Fruit fly (Drosophila melanogaster) whole organism, embryonic: Measurements from ENCODE around the gene CG15336.

Experiments used
- Asciz ChIP-seq: fragments of 200-800 bp; sonication (Bioruptor generic); optimal IDR thresholded peaks from 2 replicates; lab custom pipeline; 2017; ENCODE audit warnings: missing biosample characterization, mild to moderate bottlenecking, missing genetic modification characterization, missing genetic modification reagents
- BEAF-32 ChIP-seq: fragments of 200-800 bp; sonication (Bioruptor generic); optimal IDR thresholded peaks from 3 replicates; lab custom pipeline; 2017; ENCODE audit warnings: missing biosample characterization, missing genetic modification characterization, mild to moderate bottlenecking, moderate library complexity, missing genetic modification reagents
- Bdp1 ChIP-seq: fragments of 200-800 bp; sonication (Bioruptor generic); optimal IDR thresholded peaks from 3 replicates; lab custom pipeline; 2016; ENCODE audit warnings: missing biosample characterization, missing genetic modification characterization
- C15 ChIP-seq: fragments of 200-800 bp; sonication (Bioruptor generic); IDR thresholded peaks from 3 replicates; pipeline ENCODE4 v1.3.6; 2022; ENCODE audit warnings: missing biosample characterization, missing genetic modification characterization
- CG11723 ChIP-seq: fragments of 200-800 bp; sonication (Bioruptor generic); optimal IDR thresholded peaks from 2 replicates; lab custom pipeline; 2017; ENCODE audit warnings: missing biosample characterization, mild to moderate bottlenecking, missing genetic modification characterization
- CG12071 ChIP-seq: fragments of 200-800 bp; sonication (Bioruptor generic); optimal IDR thresholded peaks from 3 replicates; lab custom pipeline; 2018; ENCODE audit warnings: missing biosample characterization, mild to moderate bottlenecking, missing genetic modification characterization
- CG12219 ChIP-seq: fragments of 200-800 bp; sonication (Bioruptor generic); optimal IDR thresholded peaks from 3 replicates; lab custom pipeline; 2018; ENCODE audit warnings: missing biosample characterization, mild to moderate bottlenecking, missing genetic modification characterization
- CG15514 ChIP-seq: fragments of 200-800 bp; sonication (Bioruptor generic); optimal IDR thresholded peaks from 3 replicates; lab custom pipeline; 2017; ENCODE audit warnings: missing biosample characterization, missing genetic modification characterization, mild to moderate bottlenecking, moderate library complexity, missing genetic modification reagents
- CG16815 ChIP-seq: fragments of 200-800 bp; sonication (Bioruptor generic); optimal IDR thresholded peaks from 3 replicates; lab custom pipeline; 2017; ENCODE audit warnings: missing biosample characterization, mild to moderate bottlenecking, missing genetic modification characterization
- CG17359 ChIP-seq: fragments of 200-800 bp; sonication (Bioruptor generic); optimal IDR thresholded peaks from 3 replicates; lab custom pipeline; 2018; ENCODE audit warnings: missing biosample characterization, mild to moderate bottlenecking, missing genetic modification characterization, moderate library complexity
- CG1792 ChIP-seq: fragments of 200-800 bp; sonication (Bioruptor generic); optimal IDR thresholded peaks from 2 replicates; lab custom pipeline; 2016; ENCODE audit warnings: missing biosample characterization, missing genetic modification characterization
- CG2202 ChIP-seq: fragments of 200-800 bp; sonication (Bioruptor generic); optimal IDR thresholded peaks from 2 replicates; lab custom pipeline; 2018; ENCODE audit warnings: missing biosample characterization, mild to moderate bottlenecking, missing genetic modification characterization
- CG2712 ChIP-seq: fragments of 200-800 bp; optimal IDR thresholded peaks from 3 replicates; lab custom pipeline; 2019; ENCODE audit warnings: missing biosample characterization, mild to moderate bottlenecking, missing genetic modification characterization, moderate library complexity
- CG34224 ChIP-seq: fragments of 200-800 bp; sonication (Bioruptor generic); IDR thresholded peaks from 3 replicates; pipeline ENCODE4 v1.3.6; 2022; ENCODE audit warnings: missing biosample characterization, missing genetic modification characterization; ENCODE audit not compliant: partially characterized antibody
- CG4282 ChIP-seq: fragments of 200-800 bp; sonication (Bioruptor generic); optimal IDR thresholded peaks from 2 replicates; lab custom pipeline; 2016; ENCODE audit warnings: missing biosample characterization, missing genetic modification characterization
- CG7963 ChIP-seq: fragments of 200-800 bp; sonication (Bioruptor generic); IDR thresholded peaks from 3 replicates; pipeline ENCODE4 v1.3.6; 2022; ENCODE audit warnings: missing biosample characterization, missing genetic modification characterization; ENCODE audit not compliant: partially characterized antibody
- CG8089 ChIP-seq: fragments of 200-800 bp; sonication (Bioruptor generic); optimal IDR thresholded peaks from 3 replicates; lab custom pipeline; 2016; ENCODE audit warnings: missing biosample characterization, missing genetic modification characterization
- D19A ChIP-seq: fragments of 200-800 bp; optimal IDR thresholded peaks from 3 replicates; lab custom pipeline; 2019; ENCODE audit warnings: missing biosample characterization, mild to moderate bottlenecking, missing genetic modification characterization, moderate library complexity
- Dfd ChIP-seq, 2 experiments: fragments of >200 bp; optimal IDR thresholded peaks; 2 replicates each; lab custom pipeline; 2017; ENCODE audit warnings: missing biosample characterization in 2 of 2, missing genetic modification characterization in 2 of 2
- Doc2 ChIP-seq: fragments of 200-800 bp; sonication (Bioruptor generic); IDR thresholded peaks from 2 replicates; pipeline ENCODE4 v1.3.6; 2022; ENCODE audit warnings: missing biosample characterization, missing genetic modification characterization
- E2f1 ChIP-seq: fragments of 200-800 bp; sonication (Bioruptor generic); IDR thresholded peaks from 2 replicates; pipeline ENCODE4 v1.3.6; 2022; ENCODE audit warnings: missing biosample characterization, missing genetic modification characterization
- Fer2 ChIP-seq: fragments of 200-800 bp; sonication (Bioruptor generic); optimal IDR thresholded peaks from 2 replicates; lab custom pipeline; 2018; ENCODE audit warnings: missing biosample characterization, mild to moderate bottlenecking, missing genetic modification characterization, moderate library complexity
- Fer3 ChIP-seq: fragments of 200-800 bp; sonication (Bioruptor generic); optimal IDR thresholded peaks from 2 replicates; lab custom pipeline; 2018; ENCODE audit warnings: missing biosample characterization, mild to moderate bottlenecking, missing genetic modification characterization, moderate library complexity
- GATAe ChIP-seq: fragments of 200-800 bp; sonication (Bioruptor generic); conservative IDR thresholded peaks from 2 replicates; pipeline ENCODE4 v1.3.6; 2022; ENCODE audit warnings: missing biosample characterization, missing genetic modification characterization
- Max ChIP-seq: fragments of 200-800 bp; sonication (Bioruptor generic); optimal IDR thresholded peaks from 2 replicates; lab custom pipeline; 2016; ENCODE audit warnings: missing biosample characterization, mild to moderate bottlenecking, missing genetic modification characterization
- Meics ChIP-seq: fragments of 200-800 bp; sonication (Bioruptor generic); optimal IDR thresholded peaks from 2 replicates; lab custom pipeline; 2017; ENCODE audit warnings: missing biosample characterization, mild to moderate bottlenecking, missing genetic modification characterization
- Mrtf ChIP-seq: fragments of 200-800 bp; sonication (Bioruptor generic); IDR thresholded peaks from 3 replicates; pipeline ENCODE4 v1.3.6; 2022; ENCODE audit warnings: missing biosample characterization, missing genetic modification characterization
- NK7.1 ChIP-seq: fragments of 200-800 bp; sonication (Bioruptor generic); optimal IDR thresholded peaks from 3 replicates; lab custom pipeline; 2016; ENCODE audit warnings: missing biosample characterization, missing genetic modification characterization
- Rx ChIP-seq: fragments of 200-800 bp; sonication (Bioruptor generic); IDR thresholded peaks from 2 replicates; pipeline ENCODE4 v1.3.6; 2022; ENCODE audit warnings: missing biosample characterization, missing genetic modification characterization
- Sox102F ChIP-seq: fragments of 200-800 bp; sonication (Bioruptor generic); optimal IDR thresholded peaks from 2 replicates; lab custom pipeline; 2018; ENCODE audit warnings: missing biosample characterization, mild to moderate bottlenecking, missing genetic modification characterization, moderate library complexity
- croc ChIP-seq: fragments of 200-800 bp; sonication (Bioruptor generic); conservative IDR thresholded peaks from 3 replicates; pipeline ENCODE4 v1.3.6; 2022; ENCODE audit warnings: missing biosample characterization, missing genetic modification characterization
- cwo ChIP-seq: fragments of 200-800 bp; sonication (Bioruptor generic); optimal IDR thresholded peaks from 3 replicates; lab custom pipeline; 2017; ENCODE audit warnings: missing biosample characterization, missing genetic modification characterization, mild to moderate bottlenecking, moderate library complexity, missing genetic modification reagents
- dan ChIP-seq: fragments of 200-800 bp; sonication (Bioruptor generic); IDR thresholded peaks from 2 replicates; pipeline ENCODE4 v1.3.6; 2022; ENCODE audit warnings: missing biosample characterization, missing genetic modification characterization
- dm ChIP-seq: fragments of 200-800 bp; sonication (Bioruptor generic); optimal IDR thresholded peaks from 3 replicates; lab custom pipeline; 2016; ENCODE audit warnings: missing biosample characterization, missing genetic modification characterization
- en ChIP-seq: fragments of 200-800 bp; sonication (Bioruptor generic); optimal IDR thresholded peaks from 2 replicates; lab custom pipeline; 2016; ENCODE audit warnings: missing biosample characterization, missing genetic modification characterization
- fd102C ChIP-seq: fragments of 200-800 bp; sonication (Bioruptor generic); optimal IDR thresholded peaks from 2 replicates; lab custom pipeline; 2018; ENCODE audit warnings: missing biosample characterization, mild to moderate bottlenecking, missing genetic modification characterization, moderate library complexity
- gcm2 ChIP-seq: fragments of 200-800 bp; sonication (Bioruptor generic); optimal IDR thresholded peaks from 2 replicates; lab custom pipeline; 2016; ENCODE audit warnings: missing biosample characterization, missing genetic modification characterization
- gro ChIP-seq: fragments of 200-800 bp; sonication (Bioruptor generic); optimal IDR thresholded peaks from 2 replicates; lab custom pipeline; 2016; ENCODE audit warnings: missing biosample characterization, missing genetic modification characterization
- gsb-n ChIP-seq: fragments of 200-800 bp; sonication (Bioruptor generic); optimal IDR thresholded peaks from 3 replicates; lab custom pipeline; 2018; ENCODE audit warnings: missing biosample characterization, mild to moderate bottlenecking, missing genetic modification characterization
- hth ChIP-seq: fragments of >200 bp; optimal IDR thresholded peaks from 2 replicates; lab custom pipeline; 2017; ENCODE audit warnings: inconsistent platforms
- ind ChIP-seq: fragments of 200-800 bp; sonication (Bioruptor generic); optimal IDR thresholded peaks from 3 replicates; lab custom pipeline; 2016; ENCODE audit warnings: missing biosample characterization, missing genetic modification characterization
- inv ChIP-seq: fragments of 200-800 bp; sonication (Bioruptor generic); IDR thresholded peaks from 2 replicates; pipeline ENCODE4 v1.3.6; 2022; ENCODE audit warnings: missing biosample characterization, missing genetic modification characterization; ENCODE audit not compliant: partially characterized antibody
- lilli ChIP-seq: fragments of 200-800 bp; sonication (Bioruptor generic); optimal IDR thresholded peaks from 3 replicates; lab custom pipeline; 2016; ENCODE audit warnings: missing biosample characterization, missing genetic modification characterization
- odd ChIP-seq: fragments of 200-800 bp; sonication (Bioruptor generic); optimal IDR thresholded peaks from 2 replicates; lab custom pipeline; 2017; ENCODE audit warnings: missing biosample characterization, mild to moderate bottlenecking, missing genetic modification characterization
- tgo ChIP-seq: fragments of 200-800 bp; sonication (Bioruptor generic); IDR thresholded peaks from 3 replicates; pipeline ENCODE4 v1.3.6; 2022; ENCODE audit warnings: missing biosample characterization, missing genetic modification characterization
- trem ChIP-seq: fragments of 200-800 bp; optimal IDR thresholded peaks from 3 replicates; lab custom pipeline; 2019; ENCODE audit warnings: missing biosample characterization, mild to moderate bottlenecking, missing genetic modification characterization, moderate library complexity
- twi ChIP-seq: fragments of 200-800 bp; optimal IDR thresholded peaks from 2 replicates; lab custom pipeline; 2019; ENCODE audit warnings: missing biosample characterization, mild to moderate bottlenecking, missing genetic modification characterization, moderate library complexity
- vnd ChIP-seq: fragments of 200-800 bp; sonication (Bioruptor generic); IDR thresholded peaks from 3 replicates; pipeline ENCODE4 v1.3.6; 2022; ENCODE audit warnings: missing biosample characterization, missing genetic modification characterization; ENCODE audit not compliant: partially characterized antibody
- wdn ChIP-seq: fragments of 200-800 bp; sonication (Bioruptor generic); IDR thresholded peaks from 2 replicates; pipeline ENCODE4 v1.3.6; 2022; ENCODE audit warnings: missing biosample characterization, missing genetic modification characterization

CG15336 gene

dm6 chrX:8100026-8100825 lies 47.5 kb upstream of the CG15336 start (continued):
- TF ChIP-seq CG17359 (tag; lab: Kevin White, UChicago) (peak; percentile 90), croc (peak; percentile 66; the same call in 2 of the 3 replicates), ind (GFP tag; lab: Kevin White, UChicago) (peak; percentile 70), inv (GFP tag; lab: Robert Waterston, UW) (no peak), gro (GFP tag; lab: Kevin White, UChicago) (peak; percentile 46), CG12071 (GFP tag; lab: Kevin White, UChicago) (peak; percentile 71), CG2202 (tag; lab: Kevin White, UChicago) (peak; percentile 60), wdn (GFP tag; lab: Robert Waterston, UW) (peak; percentile 67), hth (no peak), CG1792 (GFP tag; lab: Kevin White, UChicago) (peak; percentile 48), CG7963 (GFP tag; lab: Robert Waterston, UW) (no peak), CG8089 (GFP tag; lab: Kevin White, UChicago) (no peak), C15 (GFP tag; lab: Robert Waterston, UW) (peak; percentile 69; the same call in 1 of the 3 replicates), dm (peak; percentile 27), CG11723 (GFP tag; lab: Kevin White, UChicago) (peak; percentile 52), vnd (GFP tag; lab: Robert Waterston, UW) (no peak), GATAe (GFP tag; lab: Robert Waterston, UW) (peak; percentile 21; the same call in 1 of the 2 replicates), CG12219 (peak; percentile 69), CG2712 (peak; percentile 87), odd (GFP tag; lab: Kevin White, UChicago) (peak; percentile 66), Fer3 (tag; lab: Kevin White, UChicago) (peak; percentile 82), fd102C (GFP tag; lab: Kevin White, UChicago) (no peak), D19A (tag; lab: Kevin White, UChicago) (peak; percentile 77), E2f1 (peak; percentile 85), BEAF-32 (GFP tag; lab: Kevin White, UChicago) (no peak), Doc2 (GFP tag; lab: Robert Waterston, UW) (no peak), cwo (peak; percentile 84), tgo (GFP tag; lab: Robert Waterston, UW) (peak; percentile 86), Max (GFP tag; lab: Kevin White, UChicago) (peak; percentile 68), Dfd (GFP tag; optimal IDR thresholded peaks at IDR 0.05; lab: Kevin White, UChicago) (no peak), trem (peak; percentile 50), CG34224 (no peak), CG16815 (GFP tag; lab: Kevin White, UChicago) (peak; percentile 61), gsb-n (tag; lab: Kevin White, UChicago) (peak; percentile 69), Bdp1 (peak; percentile 31), NK7.1 (GFP tag; lab: Kevin White, UChicago) (peak; percentile 40), lilli (GFP tag; lab: Kevin White, UChicago) (peak; percentile 79), Sox102F (GFP tag; lab: Kevin White, UChicago) (peak; percentile 89), Rx (GFP tag; lab: Robert Waterston, UW) (peak; percentile 82), twi (peak; percentile 32), Meics (GFP tag; lab: Kevin White, UChicago) (peak; percentile 88), dan (GFP tag; lab: Robert Waterston, UW) (no peak), en (GFP tag; lab: Kevin White, UChicago) (no peak), Mrtf (GFP tag; lab: Robert Waterston, UW) (peak; percentile 78; the same call in 2 of the 3 replicates), Fer2 (no peak), gcm2 (GFP tag; lab: Kevin White, UChicago) (peak; percentile 4), CG4282 (GFP tag; lab: Kevin White, UChicago) (no peak), CG15514 (peak; percentile 97), Asciz (GFP tag; lab: Kevin White, UChicago) (peak; percentile 81)
